Worm (Caenorhabditis elegans) whole organism, mixed stage, embryonic: ENCODE measurements around the gene ZK945.7.

Experiments used
- nhr-12 ChIP-seq: fragments of 150-350 bp; optimal IDR thresholded peaks from 2 replicates; lab custom pipeline; 2014; ENCODE audit warnings: missing biosample characterization, missing genetic modification characterization
- pha-4 ChIP-seq: fragments of 150-350 bp; optimal IDR thresholded peaks from 2 replicates; lab custom pipeline; 2018; ENCODE audit warnings: missing biosample characterization, missing genetic modification reagents, missing genetic modification characterization
- sem-2 ChIP-seq: fragments of 200-800 bp; sonication (Bioruptor generic); optimal IDR thresholded peaks from 2 replicates; lab custom pipeline; 2018; ENCODE audit warnings: mild to moderate bottlenecking, missing genetic modification characterization, missing compliant biosample characterization
- tbx-8 ChIP-seq: fragments of 200-800 bp; sonication (Bioruptor generic); optimal IDR thresholded peaks from 2 replicates; lab custom pipeline; 2018; ENCODE audit warnings: mild to moderate bottlenecking, missing genetic modification characterization, moderate library complexity, missing compliant biosample characterization

DNA sequence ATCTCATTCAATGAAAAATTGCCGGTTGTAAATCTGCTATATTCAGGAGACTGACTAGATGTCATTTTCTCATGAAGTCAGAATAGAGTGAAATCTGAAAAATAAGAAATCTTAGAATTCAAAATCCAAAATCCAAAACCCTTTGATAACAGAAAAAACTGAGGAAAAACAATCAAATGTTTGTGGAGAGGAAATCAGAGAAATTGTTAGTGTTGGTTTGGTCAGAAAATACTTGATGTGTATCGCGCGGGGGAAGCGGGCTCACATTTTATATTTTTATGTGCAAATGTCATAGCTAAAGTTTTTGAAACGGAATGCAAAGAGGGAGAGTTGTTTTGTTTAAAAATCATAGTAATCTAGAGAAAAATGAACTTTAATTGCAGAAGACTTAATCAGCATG lies 23.5 kb upstream of the ZK945.7 start, which contains the start of gene F27E5.5:
- TF ChIP-seq tbx-8 (GFP tag; lab: Kevin White, UChicago) (no peak), pha-4 (no peak), nhr-12 (tag; lab: Kevin White, UChicago) (no peak), sem-2 (no peak)
